Worm (Caenorhabditis elegans): Measurements from ENCODE around the gene nit-1.

The nit-1 gene

DNA sequence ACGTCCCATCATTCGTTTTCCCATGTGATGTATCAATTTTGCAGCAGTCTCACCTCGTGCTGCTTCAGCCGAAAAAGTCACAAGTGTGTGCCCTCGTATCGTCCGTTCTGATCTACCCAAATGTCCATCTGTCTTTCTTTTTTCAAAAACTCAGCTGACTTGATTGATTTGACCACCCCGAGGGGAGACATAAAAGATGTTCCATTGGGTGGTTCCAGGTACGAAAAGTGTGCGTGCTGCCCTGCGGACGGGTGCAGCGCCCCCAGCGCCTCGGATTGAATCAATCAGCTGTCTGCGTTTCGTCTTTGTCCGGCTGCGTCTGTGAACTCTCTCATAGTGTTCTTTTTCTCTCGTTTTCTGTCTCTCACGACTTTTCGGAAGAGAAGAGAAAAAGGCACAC, 31.2 kb downstream of the nit-1 start (continued):
- TF ChIP-seq lin-39 (tag; optimal IDR thresholded peaks at IDR 0.05) = peak; percentile 98
- TF ChIP-seq nfya-1 (tag; optimal IDR thresholded peaks at IDR 0.05; ENCODE audit: insufficient read depth) = peak; percentile 69

DNA sequence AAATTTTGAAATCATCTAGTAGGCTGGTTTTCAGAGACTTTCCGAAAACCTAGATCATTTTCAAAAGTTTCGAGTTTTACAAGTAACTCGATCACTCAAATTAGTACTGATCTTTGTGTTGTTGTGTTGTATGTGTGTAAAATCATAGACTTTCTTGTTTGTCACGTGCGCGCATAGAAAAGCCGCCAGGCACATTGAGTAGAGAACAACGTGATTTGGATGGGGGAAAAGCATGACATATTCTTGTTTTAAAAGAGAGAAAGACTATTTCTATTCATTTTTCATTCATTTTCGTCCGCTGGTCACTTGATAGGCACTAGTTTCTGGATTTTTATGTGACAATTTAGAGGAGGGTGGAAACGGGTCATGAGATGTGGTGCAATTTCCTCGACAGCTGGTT, 32.2 kb downstream of the nit-1 start:
- TF ChIP-seq mdl-1 (tag; optimal IDR thresholded peaks at IDR 0.05) = peak; percentile 24
- TF ChIP-seq fkh-10 (GFP tag; optimal IDR thresholded peaks at IDR 0.05) = no peak
- TF ChIP-seq egl-5 (tag; optimal IDR thresholded peaks at IDR 0.05) = peak; percentile 65
- no peak for TF ChIP-seq lsy-12 (tag; optimal IDR thresholded peaks at IDR 0.05)
- peak; percentile 43 for TF ChIP-seq nfya-1 (tag; optimal IDR thresholded peaks at IDR 0.05; ENCODE audit: insufficient read depth)
- peak; percentile 19 for TF ChIP-seq nhr-23 (tag; optimal IDR thresholded peaks at IDR 0.05)
- TF ChIP-seq pha-4 (tag; optimal IDR thresholded peaks at IDR 0.05) = peak; percentile 45
- peak; percentile 63 for TF ChIP-seq nhr-43 (tag; optimal IDR thresholded peaks at IDR 0.05; ENCODE audit: poor library complexity, severe bottlenecking)
- peak; percentile 42 for TF ChIP-seq nhr-11 (tag; optimal IDR thresholded peaks at IDR 0.05)
- no peak for TF ChIP-seq lin-15B (tag; optimal IDR thresholded peaks at IDR 0.05)

DNA sequence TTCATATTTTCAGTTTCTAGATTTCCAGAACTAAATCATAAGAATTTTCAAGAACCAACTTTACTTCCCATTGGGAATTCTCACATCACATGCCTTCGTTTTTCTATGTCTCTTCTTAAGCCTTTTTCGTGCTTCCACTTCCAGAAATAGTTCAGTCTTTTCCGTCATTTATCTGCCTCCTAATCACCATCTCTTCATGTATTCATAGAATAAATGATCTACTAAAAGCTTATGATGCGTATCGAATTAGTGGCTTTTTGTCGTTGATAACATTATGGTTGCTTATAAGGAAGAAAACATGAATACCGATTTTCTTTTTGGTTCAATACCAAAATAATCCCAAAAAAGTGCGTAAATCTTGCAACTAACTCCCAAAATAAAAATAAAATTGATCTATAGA, 32.8 kb downstream of the nit-1 start:
- TF ChIP-seq unc-62 (GFP tag; optimal IDR thresholded peaks at IDR 0.05) = no peak
- no peak for TF ChIP-seq mml-1 (tag; optimal IDR thresholded peaks at IDR 0.05)
- no peak for TF ChIP-seq nfya-1 (tag; optimal IDR thresholded peaks at IDR 0.05; ENCODE audit: insufficient read depth)
- TF ChIP-seq snpc-4 (tag; optimal IDR thresholded peaks at IDR 0.05) = no peak
- no peak for TF ChIP-seq elt-1 (tag; optimal IDR thresholded peaks at IDR 0.05)
- no peak for TF ChIP-seq lin-39 (tag; optimal IDR thresholded peaks at IDR 0.05)
- no peak for TF ChIP-seq egl-5 (tag; optimal IDR thresholded peaks at IDR 0.05)
- no peak for TF ChIP-seq lin-15B (tag; optimal IDR thresholded peaks at IDR 0.05)
- TF ChIP-seq unc-39 (tag; optimal IDR thresholded peaks at IDR 0.05) = no peak
- no peak for TF ChIP-seq egl-27 (tag; optimal IDR thresholded peaks at IDR 0.05)
- no peak for TF ChIP-seq pha-4 (tag; optimal IDR thresholded peaks at IDR 0.05)
- TF ChIP-seq sea-2 (GFP tag; optimal IDR thresholded peaks at IDR 0.05) = no peak

DNA sequence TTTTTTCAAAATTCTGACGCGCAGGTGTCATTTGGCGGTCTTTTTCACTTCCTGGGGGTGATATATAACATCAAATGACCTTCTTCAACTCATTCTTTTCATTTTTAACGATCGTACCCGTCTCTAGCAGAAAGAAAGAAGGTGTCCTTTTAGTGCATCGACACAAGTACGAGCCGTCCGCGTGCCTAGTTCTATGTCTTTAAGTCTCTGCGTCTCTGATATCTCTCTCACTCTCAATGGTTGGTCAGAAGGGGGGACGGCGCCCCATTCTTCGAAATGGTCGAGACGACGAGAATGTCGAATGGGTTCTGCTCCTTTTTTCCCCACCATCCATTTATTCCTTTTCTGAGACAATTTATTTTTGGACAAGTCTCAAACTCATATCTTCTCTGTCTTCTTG, 33.7 kb downstream of the nit-1 start:
- TF ChIP-seq hmg-11 (tag; optimal IDR thresholded peaks at IDR 0.05) (peak; percentile 20), lin-39 (tag; optimal IDR thresholded peaks at IDR 0.05) (peak; percentile 44), egl-5 (tag; optimal IDR thresholded peaks at IDR 0.05) (peak; percentile 74), elt-3 (tag; optimal IDR thresholded peaks at IDR 0.05) (no peak), ama-1 (optimal IDR thresholded peaks at IDR 0.05) (peak; percentile 65), nfya-1 (tag; optimal IDR thresholded peaks at IDR 0.05; ENCODE audit: insufficient read depth) (peak; percentile 84), nhr-25 (tag; optimal IDR thresholded peaks at IDR 0.05) (peak; percentile 8), ceh-28 (tag; optimal IDR thresholded peaks at IDR 0.05) (no peak), snpc-4 (tag; optimal IDR thresholded peaks at IDR 0.05) (peak; percentile 17), nhr-28 (tag; optimal IDR thresholded peaks at IDR 0.05) (no peak), lin-15B (tag; optimal IDR thresholded peaks at IDR 0.05) (peak; percentile 24)

DNA sequence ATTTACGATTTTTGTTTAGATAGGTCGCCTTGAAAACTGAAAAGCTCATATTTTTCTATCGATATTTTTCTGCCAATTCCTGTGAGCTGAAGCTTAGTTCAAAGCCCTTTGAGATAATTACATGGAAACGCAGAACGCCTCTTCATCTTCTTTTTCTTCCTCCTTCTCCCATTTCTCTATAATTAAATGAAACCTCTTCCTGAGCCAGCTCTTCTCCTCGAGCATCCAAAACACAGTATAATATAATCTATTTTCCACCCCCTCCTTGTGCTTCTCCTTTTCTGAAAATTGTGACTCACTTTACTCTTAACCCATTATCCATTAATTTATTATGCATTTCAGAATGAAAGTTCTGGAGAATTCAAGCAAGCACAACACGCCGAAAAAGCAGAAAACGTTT, 34.3 kb downstream of the nit-1 start, which contains the start of gene F37A8.5:
Gene F37A8.5, plus strand, starts transcription at position 332 of the 400 bp plus-strand sequence.
- no peak for TF ChIP-seq zag-1 (tag; optimal IDR thresholded peaks at IDR 0.05)
- no peak for TF ChIP-seq nhr-25 (tag; optimal IDR thresholded peaks at IDR 0.05)
- no peak for TF ChIP-seq unc-62 (GFP tag; optimal IDR thresholded peaks at IDR 0.05)
- TF ChIP-seq hmg-11 (tag; optimal IDR thresholded peaks at IDR 0.05) = no peak

DNA sequence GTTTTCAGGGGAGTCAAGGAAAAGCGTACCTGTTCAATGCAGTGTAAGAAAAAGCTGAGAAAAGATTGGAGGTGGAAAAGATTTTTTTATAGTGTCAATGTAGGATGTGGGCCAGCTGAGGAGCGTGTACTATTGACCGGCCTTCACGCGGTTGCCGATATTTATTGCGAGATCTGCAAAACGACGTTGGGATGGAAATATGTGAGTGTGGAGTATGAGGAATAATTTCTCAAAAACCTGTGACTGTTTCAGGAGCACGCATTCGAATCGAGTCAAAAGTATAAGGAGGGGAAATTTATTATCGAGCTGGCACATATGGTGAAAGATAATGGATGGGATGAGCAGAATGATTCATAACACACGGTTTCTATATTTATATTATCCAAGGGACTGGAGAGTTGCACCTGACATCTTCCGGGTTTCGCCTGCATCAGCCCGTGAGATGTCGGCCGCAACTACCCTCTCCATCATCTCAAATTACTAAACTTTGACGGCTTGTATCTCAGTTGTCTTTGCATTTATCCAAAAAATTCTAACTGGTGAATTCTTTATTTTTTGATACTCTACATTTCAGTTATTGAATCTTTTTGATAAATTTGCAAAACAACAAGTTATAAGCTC, 35.2 kb downstream of the nit-1 start:
- TF ChIP-seq snpc-4 (tag; optimal IDR thresholded peaks at IDR 0.05) (peak; percentile 72), egl-5 (tag; optimal IDR thresholded peaks at IDR 0.05) (peak; percentile 8), ama-1 (optimal IDR thresholded peaks at IDR 0.05) (peak; percentile 69), ZK546.5 (tag; optimal IDR thresholded peaks at IDR 0.05) (no peak)

DNA sequence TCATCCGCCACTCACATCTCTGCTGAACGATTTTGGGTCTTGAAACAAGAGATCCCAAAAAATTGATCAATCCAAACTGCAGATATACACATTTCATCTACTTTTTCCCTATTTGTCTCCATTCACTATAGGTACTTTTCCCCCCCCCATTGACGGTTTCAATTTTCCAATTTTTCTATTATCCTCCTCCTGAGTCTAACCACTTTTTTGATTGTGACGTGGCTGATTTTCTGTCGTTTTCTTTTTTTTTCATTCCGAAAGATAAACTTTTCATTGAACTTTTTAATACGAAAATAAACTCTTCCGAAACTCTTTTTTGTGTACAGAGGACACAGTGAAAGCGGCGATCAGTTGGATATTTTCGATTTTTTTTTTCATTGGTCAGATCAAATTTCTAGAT, 35.8 kb downstream of the nit-1 start:
- TF ChIP-seq pha-4 (tag; optimal IDR thresholded peaks at IDR 0.05) (peak; percentile 10), egl-27 (tag; optimal IDR thresholded peaks at IDR 0.05) (no peak), ama-1 (optimal IDR thresholded peaks at IDR 0.05) (peak; percentile 51)
